Fruit fly (Drosophila melanogaster) whole organism, embryonic: ENCODE measurements around the gene loaf.
A peak's percentile ranks its signal among the peaks of the same experiment; 100 is the strongest.

Experiments used
- Abd-B ChIP-seq: fragments of 200-800 bp; sonication (Bioruptor generic); optimal IDR thresholded peaks from 2 replicates; lab custom pipeline; 2018; ENCODE audit warnings: missing biosample characterization, mild to moderate bottlenecking, missing genetic modification characterization, moderate library complexity
- Antp ChIP-seq: fragments of 200-800 bp; sonication (Bioruptor generic); optimal IDR thresholded peaks from 3 replicates; lab custom pipeline; 2016; ENCODE audit warnings: missing biosample characterization, missing genetic modification characterization
- BtbVII ChIP-seq: fragments of 200-800 bp; sonication (Bioruptor generic); optimal IDR thresholded peaks from 3 replicates; lab custom pipeline; 2017; ENCODE audit warnings: missing biosample characterization, mild to moderate bottlenecking, missing genetic modification characterization
- CG10267 ChIP-seq: fragments of 200-800 bp; sonication (Bioruptor generic); optimal IDR thresholded peaks from 2 replicates; lab custom pipeline; 2018; ENCODE audit warnings: missing biosample characterization, mild to moderate bottlenecking, missing genetic modification characterization, moderate library complexity
- CG10959 ChIP-seq: fragments of 200-800 bp; sonication (Bioruptor generic); IDR thresholded peaks from 2 replicates; pipeline ENCODE4 v1.3.6; 2022; ENCODE audit warnings: missing biosample characterization, missing genetic modification characterization
- CG12769 ChIP-seq: fragments of 200-800 bp; sonication (Bioruptor generic); optimal IDR thresholded peaks from 2 replicates; lab custom pipeline; 2019; ENCODE audit warnings: missing biosample characterization, mild to moderate bottlenecking, missing genetic modification characterization, moderate library complexity
- CG13894 ChIP-seq: fragments of 200-800 bp; sonication (Bioruptor generic); optimal IDR thresholded peaks from 3 replicates; lab custom pipeline; 2018; ENCODE audit warnings: missing biosample characterization, mild to moderate bottlenecking, missing genetic modification characterization, moderate library complexity
- CG15601 ChIP-seq: fragments of 200-800 bp; sonication (Bioruptor generic); optimal IDR thresholded peaks from 3 replicates; lab custom pipeline; 2019; ENCODE audit warnings: missing biosample characterization, mild to moderate bottlenecking, missing genetic modification characterization, moderate library complexity
- CG1602 ChIP-seq: fragments of 200-800 bp; sonication (Bioruptor generic); optimal IDR thresholded peaks from 3 replicates; lab custom pipeline; 2016; ENCODE audit warnings: missing biosample characterization, missing genetic modification characterization
- CG18476 ChIP-seq: fragments of 200-800 bp; sonication (Bioruptor generic); optimal IDR thresholded peaks from 2 replicates; lab custom pipeline; 2016; ENCODE audit warnings: missing biosample characterization, mild to moderate bottlenecking, missing genetic modification characterization
- CG18599 ChIP-seq: fragments of 200-800 bp; sonication (Bioruptor generic); optimal IDR thresholded peaks from 3 replicates; lab custom pipeline; 2017; ENCODE audit warnings: missing biosample characterization, missing genetic modification characterization, mild to moderate bottlenecking, moderate library complexity, missing genetic modification reagents
- CG34422 ChIP-seq: fragments of 200-800 bp; sonication (Bioruptor generic); IDR thresholded peaks from 3 replicates; pipeline ENCODE4 v1.3.6; 2022; ENCODE audit warnings: missing biosample characterization, missing genetic modification characterization
- CG8089 ChIP-seq: fragments of 200-800 bp; sonication (Bioruptor generic); optimal IDR thresholded peaks from 3 replicates; lab custom pipeline; 2016; ENCODE audit warnings: missing biosample characterization, missing genetic modification characterization
- Dbx ChIP-seq: fragments of 200-800 bp; sonication (Bioruptor generic); IDR thresholded peaks from 3 replicates; pipeline ENCODE4 v1.3.6; 2022; ENCODE audit warnings: missing biosample characterization, missing genetic modification characterization
- Deaf1 ChIP-seq: fragments of 200-800 bp; optimal IDR thresholded peaks from 3 replicates; lab custom pipeline; 2019; ENCODE audit warnings: missing biosample characterization, mild to moderate bottlenecking, missing genetic modification characterization, moderate library complexity
- E2f1 ChIP-seq: fragments of 200-800 bp; sonication (Bioruptor generic); IDR thresholded peaks from 2 replicates; pipeline ENCODE4 v1.3.6; 2022; ENCODE audit warnings: missing biosample characterization, missing genetic modification characterization
- Fer1 ChIP-seq: fragments of 200-800 bp; sonication (Bioruptor generic); optimal IDR thresholded peaks from 2 replicates; lab custom pipeline; 2017; ENCODE audit warnings: missing biosample characterization, mild to moderate bottlenecking, missing genetic modification characterization
- HLH54F ChIP-seq: fragments of 200-800 bp; sonication (Bioruptor generic); optimal IDR thresholded peaks from 3 replicates; lab custom pipeline; 2016; ENCODE audit warnings: missing biosample characterization, missing genetic modification characterization
- Hr39 ChIP-seq: fragments of >200 bp; optimal IDR thresholded peaks from 2 replicates; lab custom pipeline; 2017
- Jarid2 ChIP-seq: fragments of 200-800 bp; sonication (Bioruptor generic); optimal IDR thresholded peaks from 3 replicates; lab custom pipeline; 2017; ENCODE audit warnings: mild to moderate bottlenecking, missing biosample characterization, missing genetic modification reagents, missing genetic modification characterization
- Med ChIP-seq: fragments of 200-800 bp; sonication (Bioruptor generic); peaks from one replicate; lab custom pipeline; 2016; ENCODE audit warnings: missing biosample characterization, missing genetic modification characterization, mild to moderate bottlenecking, inconsistent platforms, moderate library complexity
- Meics ChIP-seq: fragments of 200-800 bp; sonication (Bioruptor generic); optimal IDR thresholded peaks from 2 replicates; lab custom pipeline; 2017; ENCODE audit warnings: missing biosample characterization, mild to moderate bottlenecking, missing genetic modification characterization
- NC2β ChIP-seq: fragments of 200-800 bp; sonication (Bioruptor generic); optimal IDR thresholded peaks from 2 replicates; lab custom pipeline; 2016; ENCODE audit warnings: missing biosample characterization, missing genetic modification characterization
- NFAT ChIP-seq: fragments of 200-800 bp; sonication (Bioruptor generic); IDR thresholded peaks from 2 replicates; pipeline ENCODE4 v1.3.6; 2022; ENCODE audit warnings: missing biosample characterization, missing genetic modification characterization
- Oli ChIP-seq: fragments of 200-800 bp; sonication (Bioruptor generic); optimal IDR thresholded peaks from 2 replicates; lab custom pipeline; 2018; ENCODE audit warnings: missing biosample characterization, mild to moderate bottlenecking, missing genetic modification characterization, moderate library complexity
- Rfx ChIP-seq: fragments of 200-800 bp; sonication (Bioruptor generic); IDR thresholded peaks from 2 replicates; pipeline ENCODE4 v1.3.6; 2022; ENCODE audit warnings: missing biosample characterization, missing genetic modification characterization
- Ssrp ChIP-seq: fragments of 200-800 bp; sonication (Bioruptor generic); optimal IDR thresholded peaks from 2 replicates; lab custom pipeline; 2018; ENCODE audit warnings: missing biosample characterization, mild to moderate bottlenecking, missing genetic modification characterization, moderate library complexity
- TFAM ChIP-seq: fragments of 200-800 bp; sonication (Bioruptor generic); optimal IDR thresholded peaks from 2 replicates; lab custom pipeline; 2017; ENCODE audit warnings: missing biosample characterization, missing genetic modification characterization, inconsistent platforms
- Trl ChIP-seq, 3 experiments: fragments of >200 bp in 2 of 3; fragments of 200-800 bp in 1 of 3; sonication (Bioruptor generic) in 1 of 3; optimal IDR thresholded peaks; 2 replicates in 1 of 3; 3 replicates in 2 of 3; lab custom pipeline; 2016 to 2017; ENCODE audit warnings: missing biosample characterization in 1 of 3, missing genetic modification characterization in 1 of 3
- ap ChIP-seq: fragments of 200-800 bp; sonication (Bioruptor generic); IDR thresholded peaks from 2 replicates; pipeline ENCODE4 v1.3.6; 2022; ENCODE audit warnings: missing biosample characterization, missing genetic modification characterization
- az2 ChIP-seq: fragments of 200-800 bp; sonication (Bioruptor generic); optimal IDR thresholded peaks from 3 replicates; lab custom pipeline; 2016; ENCODE audit warnings: missing biosample characterization, missing genetic modification characterization
- bab2 ChIP-seq: fragments of 200-800 bp; sonication (Bioruptor generic); optimal IDR thresholded peaks from 2 replicates; lab custom pipeline; 2016; ENCODE audit warnings: missing biosample characterization, missing genetic modification characterization
- caup ChIP-seq: fragments of 200-800 bp; sonication (Bioruptor generic); optimal IDR thresholded peaks from 3 replicates; lab custom pipeline; 2017; ENCODE audit warnings: missing biosample characterization, mild to moderate bottlenecking, missing genetic modification characterization, moderate library complexity; ENCODE audit not compliant: severe bottlenecking
- chinmo ChIP-seq: fragments of 200-800 bp; sonication (Bioruptor generic); IDR thresholded peaks from 4 replicates; pipeline ENCODE4 v1.3.6; 2022; ENCODE audit warnings: missing biosample characterization, missing genetic modification characterization; ENCODE audit not compliant: partially characterized antibody
- ci ChIP-seq: fragments of 200-800 bp; sonication (Bioruptor generic); IDR thresholded peaks from 3 replicates; pipeline ENCODE4 v1.3.6; 2022; ENCODE audit warnings: missing biosample characterization, missing genetic modification characterization
- crc ChIP-seq: fragments of 200-800 bp; sonication (Bioruptor generic); optimal IDR thresholded peaks from 2 replicates; lab custom pipeline; 2016; ENCODE audit warnings: missing biosample characterization, missing genetic modification characterization
- gro ChIP-seq: fragments of 200-800 bp; sonication (Bioruptor generic); optimal IDR thresholded peaks from 2 replicates; lab custom pipeline; 2016; ENCODE audit warnings: missing biosample characterization, missing genetic modification characterization
- nerfin-2 ChIP-seq: fragments of 200-800 bp; sonication (Bioruptor generic); IDR thresholded peaks from 2 replicates; pipeline ENCODE4 v1.3.6; 2022; ENCODE audit warnings: missing biosample characterization, missing genetic modification characterization; ENCODE audit not compliant: partially characterized antibody
- nom ChIP-seq: fragments of 200-800 bp; sonication (Bioruptor generic); optimal IDR thresholded peaks from 2 replicates; lab custom pipeline; 2017; ENCODE audit warnings: missing biosample characterization, missing genetic modification characterization, mild to moderate bottlenecking, moderate library complexity, missing genetic modification reagents
- pfk ChIP-seq: fragments of 200-800 bp; sonication (Bioruptor generic); optimal IDR thresholded peaks from 2 replicates; lab custom pipeline; 2018; ENCODE audit warnings: missing biosample characterization, mild to moderate bottlenecking, missing genetic modification characterization, moderate library complexity
- phol ChIP-seq: fragments of 200-800 bp; sonication (Bioruptor generic); optimal IDR thresholded peaks from 3 replicates; lab custom pipeline; 2018; ENCODE audit warnings: missing biosample characterization, mild to moderate bottlenecking, missing genetic modification characterization, moderate library complexity
- sd ChIP-seq: fragments of 200-800 bp; sonication (Bioruptor generic); optimal IDR thresholded peaks from 3 replicates; lab custom pipeline; 2018; ENCODE audit warnings: missing biosample characterization, mild to moderate bottlenecking, missing genetic modification characterization, moderate library complexity
- sens ChIP-seq: fragments of 200-800 bp; sonication (Bioruptor generic); peaks from one replicate; lab custom pipeline; 2016; ENCODE audit warnings: missing biosample characterization, missing genetic modification characterization
- slou ChIP-seq: fragments of 200-800 bp; sonication (Bioruptor generic); optimal IDR thresholded peaks from 3 replicates; lab custom pipeline; 2016; ENCODE audit warnings: missing biosample characterization, missing genetic modification characterization
- ttk ChIP-seq: fragments of 200-800 bp; sonication (Bioruptor generic); IDR thresholded peaks from 2 replicates; pipeline ENCODE4 v2.1.2; 2022; ENCODE audit warnings: missing biosample characterization, missing genetic modification characterization
- unc-4 ChIP-seq: fragments of 200-800 bp; sonication (Bioruptor generic); IDR thresholded peaks from 2 replicates; pipeline ENCODE4 v1.3.6; 2022; ENCODE audit warnings: missing biosample characterization, missing genetic modification characterization; ENCODE audit not compliant: partially characterized antibody
- usp ChIP-seq: fragments of >200 bp; optimal IDR thresholded peaks from 2 replicates; lab custom pipeline; 2017; ENCODE audit warnings: missing biosample characterization, missing genetic modification characterization
- vvl ChIP-seq: fragments of 200-800 bp; sonication (Bioruptor generic); IDR thresholded peaks from 2 replicates; pipeline ENCODE4 v1.3.6; 2022; ENCODE audit warnings: missing biosample characterization, missing genetic modification characterization

loaf gene

dm6 chr3L:11716347-11716746, 49.6 kb downstream of the loaf start:
- TF ChIP-seq Antp (no peak), nerfin-2 (no peak), NC2β (GFP tag; lab: Kevin White, UChicago) (no peak), ap (no peak), CG18476 (peak; percentile 29), CG1602 (GFP tag; lab: Kevin White, UChicago) (no peak), TFAM (GFP tag; lab: Kevin White, UChicago) (no peak), Hr39 (lab: Kevin White, UChicago) (no peak), az2 (GFP tag; lab: Kevin White, UChicago) (no peak), unc-4 (GFP tag; lab: Robert Waterston, UW) (no peak), E2f1 (GFP tag; lab: Robert Waterston, UW) (no peak), BtbVII (no peak), Med (GFP tag; lab: Kevin White, UChicago) (peak; percentile 6), Fer1 (no peak), CG18599 (no peak), slou (no peak), CG15601 (no peak)

- TF ChIP-seq usp (no peak), vvl (peak; percentile 48), sd (tag; lab: Kevin White, UChicago) (peak; percentile 32), NFAT (GFP tag; lab: Robert Waterston, UW) (0 out of 2 replicates have a peak, but pooled peaks have one; percentile 43), CG34422 (GFP tag; lab: Robert Waterston, UW) (no peak), Dbx (0 out of 3 replicates have a peak, but pooled peaks have one; percentile 20), caup (peak; percentile 2), chinmo (GFP tag; lab: Robert Waterston, UW) (0 out of 4 replicates have a peak, but pooled peaks have one; percentile 47), gro (GFP tag; lab: Kevin White, UChicago) (no peak), CG13894 (tag; lab: Kevin White, UChicago) (peak; percentile 60), Rfx (GFP tag; lab: Robert Waterston, UW) (0 out of 2 replicates have a peak, but pooled peaks have one; percentile 5), Trl (optimal IDR thresholded peaks at IDR 0.05; lab: Kevin White, UChicago) (peak; percentile 46 to 48), Trl (GFP tag; optimal IDR thresholded peaks at IDR 0.05; lab: Kevin White, UChicago) (no peak), CG12769 (tag; lab: Kevin White, UChicago) (peak; percentile 86), ci (GFP tag; lab: Robert Waterston, UW) (0 out of 3 replicates have a peak, but pooled peaks have one; percentile 40), Deaf1 (tag; lab: Kevin White, UChicago) (peak; percentile 9), Med (GFP tag; lab: Kevin White, UChicago) (peak; percentile 61), crc (GFP tag; lab: Kevin White, UChicago) (no peak), nom (peak; percentile 55), Jarid2 (GFP tag; lab: Kevin White, UChicago) (peak; percentile 40)
- TF ChIP-seq, all 482 proteins: peak for 15
Measured at dm6 chr3L:11715187-11715586, 50.8 kb downstream of the loaf start, which contains the start of gene CG14132. Gene CG14132, minus strand, starts transcription at chr3L:11715285.

- no peak for TF ChIP-seq CG10267
- peak; percentile 34 for TF ChIP-seq sens
- TF ChIP-seq, all 482 proteins: peak for 1
Measured at dm6 chr3L:11712839-11713238, 53.1 kb downstream of the loaf start.

dm6 chr3L:11711789-11712188, 54.2 kb downstream of the loaf start:
- TF ChIP-seq phol (tag; lab: Kevin White, UChicago) (no peak), CG10959 (GFP tag; lab: Robert Waterston, UW) (no peak), Abd-B (GFP tag; lab: Kevin White, UChicago) (no peak), Dbx (peak; percentile 55; the same call in 1 of the 3 replicates), Antp (no peak), NFAT (GFP tag; lab: Robert Waterston, UW) (peak; percentile 36; the same call in 1 of the 2 replicates), ttk (GFP tag; lab: Robert Waterston, UW) (no peak), pfk (GFP tag; lab: Kevin White, UChicago) (no peak), Fer1 (no peak), Meics (GFP tag; lab: Kevin White, UChicago) (no peak), CG8089 (GFP tag; lab: Kevin White, UChicago) (no peak), HLH54F (GFP tag; lab: Kevin White, UChicago) (no peak), Oli (tag; lab: Kevin White, UChicago) (no peak), bab2 (GFP tag; lab: Kevin White, UChicago) (no peak), Ssrp (no peak)
